Fruit fly (Drosophila melanogaster) whole organism, embryonic: ENCODE results near the gene CaBP1.

ENCODE experiments used
- Aef1 ChIP-seq: fragments of 200-800 bp; sonication (Bioruptor generic); IDR thresholded peaks from 3 replicates; pipeline ENCODE4 v1.3.6; 2022; ENCODE audit warnings: missing biosample characterization, missing genetic modification characterization
- Atf3 ChIP-seq: fragments of 200-800 bp; sonication (Bioruptor generic); optimal IDR thresholded peaks from 3 replicates; lab custom pipeline; 2016; ENCODE audit warnings: missing biosample characterization, missing genetic modification characterization
- Bdp1 ChIP-seq: fragments of 200-800 bp; sonication (Bioruptor generic); optimal IDR thresholded peaks from 3 replicates; lab custom pipeline; 2016; ENCODE audit warnings: missing biosample characterization, missing genetic modification characterization
- CG10462 ChIP-seq: fragments of 200-800 bp; sonication (Bioruptor generic); optimal IDR thresholded peaks from 2 replicates; lab custom pipeline; 2016; ENCODE audit warnings: missing biosample characterization, missing genetic modification characterization
- CG12299 ChIP-seq: fragments of 200-800 bp; sonication (Bioruptor generic); optimal IDR thresholded peaks from 2 replicates; lab custom pipeline; 2018; ENCODE audit warnings: missing biosample characterization, mild to moderate bottlenecking, missing genetic modification characterization
- CG12744 ChIP-seq: fragments of 200-800 bp; sonication (Bioruptor generic); optimal IDR thresholded peaks from 2 replicates; lab custom pipeline; 2016; ENCODE audit warnings: missing biosample characterization, missing genetic modification characterization
- CG16863 ChIP-seq: fragments of 200-800 bp; sonication (Bioruptor generic); optimal IDR thresholded peaks from 3 replicates; lab custom pipeline; 2016; ENCODE audit warnings: missing biosample characterization, missing genetic modification characterization
- CG1832 ChIP-seq: fragments of 200-800 bp; sonication (Bioruptor generic); optimal IDR thresholded peaks from 2 replicates; lab custom pipeline; 2017; ENCODE audit warnings: missing biosample characterization, mild to moderate bottlenecking, missing genetic modification characterization, inconsistent platforms
- CG18619 ChIP-seq: fragments of 200-800 bp; sonication (Bioruptor generic); optimal IDR thresholded peaks from 3 replicates; lab custom pipeline; 2017; ENCODE audit warnings: missing biosample characterization, mild to moderate bottlenecking, missing genetic modification characterization
- CG2199 ChIP-seq: fragments of 200-800 bp; sonication (Bioruptor generic); IDR thresholded peaks from 3 replicates; pipeline ENCODE4 v1.3.6; 2022; ENCODE audit warnings: missing biosample characterization, missing genetic modification characterization
- CG2678 ChIP-seq: fragments of 200-800 bp; sonication (Bioruptor generic); optimal IDR thresholded peaks from 3 replicates; lab custom pipeline; 2019; ENCODE audit warnings: missing biosample characterization, mild to moderate bottlenecking, missing genetic modification characterization, moderate library complexity
- CG30431 ChIP-seq: fragments of 200-800 bp; sonication (Bioruptor generic); optimal IDR thresholded peaks from 2 replicates; lab custom pipeline; 2017; ENCODE audit warnings: missing biosample characterization, missing genetic modification characterization
- CG33557 ChIP-seq: fragments of 200-800 bp; sonication (Bioruptor generic); optimal IDR thresholded peaks from 2 replicates; lab custom pipeline; 2019; ENCODE audit warnings: missing biosample characterization, mild to moderate bottlenecking, missing genetic modification characterization, moderate library complexity
- CG3407 ChIP-seq: fragments of 200-800 bp; sonication (Bioruptor generic); optimal IDR thresholded peaks from 2 replicates; lab custom pipeline; 2018; ENCODE audit warnings: missing biosample characterization, mild to moderate bottlenecking, missing genetic modification characterization
- CG4404 ChIP-seq: fragments of 200-800 bp; sonication (Bioruptor generic); IDR thresholded peaks from 2 replicates; pipeline ENCODE4 v1.3.6; 2022; ENCODE audit warnings: missing biosample characterization, missing genetic modification characterization
- CG4707 ChIP-seq: fragments of 200-800 bp; sonication (Bioruptor generic); optimal IDR thresholded peaks from 2 replicates; lab custom pipeline; 2018; ENCODE audit warnings: missing biosample characterization, mild to moderate bottlenecking, missing genetic modification characterization, moderate library complexity
- CG7839 ChIP-seq: fragments of 200-800 bp; sonication (Bioruptor generic); optimal IDR thresholded peaks from 3 replicates; lab custom pipeline; 2018; ENCODE audit warnings: missing biosample characterization, mild to moderate bottlenecking, missing genetic modification characterization, moderate library complexity
- CG7987 ChIP-seq: fragments of 200-800 bp; sonication (Bioruptor generic); optimal IDR thresholded peaks from 2 replicates; lab custom pipeline; 2018; ENCODE audit warnings: missing biosample characterization, mild to moderate bottlenecking, missing genetic modification characterization, moderate library complexity
- CG8281 ChIP-seq: fragments of 200-800 bp; sonication (Bioruptor generic); optimal IDR thresholded peaks from 2 replicates; lab custom pipeline; 2018; ENCODE audit warnings: missing biosample characterization, mild to moderate bottlenecking, missing genetic modification characterization, moderate library complexity
- CoRest ChIP-seq: fragments of 200-800 bp; sonication (Bioruptor generic); optimal IDR thresholded peaks from 3 replicates; lab custom pipeline; 2018; ENCODE audit warnings: missing biosample characterization, mild to moderate bottlenecking, missing genetic modification characterization, moderate library complexity
- CrebB ChIP-seq: fragments of 200-800 bp; sonication (Bioruptor generic); optimal IDR thresholded peaks from 3 replicates; lab custom pipeline; 2018; ENCODE audit warnings: missing biosample characterization, mild to moderate bottlenecking, missing genetic modification characterization
- Dip3 ChIP-seq: fragments of 200-800 bp; sonication (Bioruptor generic); optimal IDR thresholded peaks from 3 replicates; lab custom pipeline; 2016; ENCODE audit warnings: missing biosample characterization, missing genetic modification characterization
- Dp ChIP-seq: fragments of 200-800 bp; sonication (Bioruptor generic); optimal IDR thresholded peaks from 2 replicates; lab custom pipeline; 2018; ENCODE audit warnings: missing biosample characterization, mild to moderate bottlenecking, missing genetic modification characterization, moderate library complexity
- Hand ChIP-seq: fragments of 200-800 bp; sonication (Bioruptor generic); optimal IDR thresholded peaks from 2 replicates; lab custom pipeline; 2017; ENCODE audit warnings: mild to moderate bottlenecking, missing biosample characterization, missing genetic modification reagents, missing genetic modification characterization
- HmgD ChIP-seq: fragments of 200-800 bp; sonication (Bioruptor generic); optimal IDR thresholded peaks from 3 replicates; lab custom pipeline; 2016; ENCODE audit warnings: missing biosample characterization, missing genetic modification characterization
- HmgZ ChIP-seq: fragments of 200-800 bp; sonication (Bioruptor generic); optimal IDR thresholded peaks from 2 replicates; lab custom pipeline; 2018; ENCODE audit warnings: missing biosample characterization, mild to moderate bottlenecking, missing genetic modification characterization
- Mad ChIP-seq: fragments of 200-800 bp; sonication (Bioruptor generic); optimal IDR thresholded peaks from 2 replicates; lab custom pipeline; 2016; ENCODE audit warnings: missing biosample characterization, missing genetic modification characterization
- NC2β ChIP-seq: fragments of 200-800 bp; sonication (Bioruptor generic); optimal IDR thresholded peaks from 2 replicates; lab custom pipeline; 2016; ENCODE audit warnings: missing biosample characterization, missing genetic modification characterization
- Oaz ChIP-seq: fragments of 200-800 bp; sonication (Bioruptor generic); IDR thresholded peaks from 2 replicates; pipeline ENCODE4 v1.3.6; 2022; ENCODE audit warnings: missing biosample characterization, missing genetic modification characterization
- Opbp ChIP-seq: fragments of 200-800 bp; sonication (Bioruptor generic); IDR thresholded peaks from 3 replicates; pipeline ENCODE4 v1.3.6; 2022; ENCODE audit warnings: missing biosample characterization, missing genetic modification characterization; ENCODE audit not compliant: partially characterized antibody
- Sry-β ChIP-seq: fragments of 200-800 bp; sonication (Bioruptor generic); optimal IDR thresholded peaks from 2 replicates; lab custom pipeline; 2018; ENCODE audit warnings: missing biosample characterization, mild to moderate bottlenecking, missing genetic modification characterization, moderate library complexity
- Stat92E ChIP-seq, 3 experiments: fragments of >200 bp in 2 of 3; fragments of 200-800 bp in 1 of 3; sonication (Bioruptor generic) in 1 of 3; optimal IDR thresholded peaks; 2 replicates each; lab custom pipeline; 2017 to 2019; ENCODE audit warnings: missing biosample characterization in 3 of 3, missing genetic modification characterization in 3 of 3, mild to moderate bottlenecking in 1 of 3, moderate library complexity in 1 of 3
- Vsx1 ChIP-seq: fragments of 200-800 bp; sonication (Bioruptor generic); optimal IDR thresholded peaks from 2 replicates; lab custom pipeline; 2017; ENCODE audit warnings: missing biosample characterization, mild to moderate bottlenecking, missing genetic modification characterization, missing genetic modification reagents
- Xbp1 ChIP-seq: fragments of 200-800 bp; sonication (Bioruptor generic); optimal IDR thresholded peaks from 3 replicates; lab custom pipeline; 2016; ENCODE audit warnings: missing biosample characterization, mild to moderate bottlenecking, missing genetic modification characterization
- al ChIP-seq: fragments of 200-800 bp; sonication (Bioruptor generic); IDR thresholded peaks from 2 replicates; pipeline ENCODE4 v1.3.6; 2022; ENCODE audit warnings: missing biosample characterization, missing genetic modification characterization
- bowl ChIP-seq: fragments of 200-800 bp; sonication (Bioruptor generic); IDR thresholded peaks from 2 replicates; pipeline ENCODE4 v1.3.6; 2022; ENCODE audit warnings: missing biosample characterization, missing genetic modification characterization
- cas ChIP-seq: fragments of 200-800 bp; sonication (Bioruptor generic); IDR thresholded peaks from 2 replicates; pipeline ENCODE4 v1.3.6; 2022; ENCODE audit warnings: missing biosample characterization, missing genetic modification characterization
- corto ChIP-seq: fragments of 200-800 bp; sonication (Bioruptor generic); optimal IDR thresholded peaks from 2 replicates; lab custom pipeline; 2016; ENCODE audit warnings: missing biosample characterization, mild to moderate bottlenecking, missing genetic modification characterization, moderate library complexity
- crc ChIP-seq: fragments of 200-800 bp; sonication (Bioruptor generic); optimal IDR thresholded peaks from 2 replicates; lab custom pipeline; 2016; ENCODE audit warnings: missing biosample characterization, missing genetic modification characterization
- exex ChIP-seq: fragments of 200-800 bp; sonication (Bioruptor generic); optimal IDR thresholded peaks from 4 replicates; lab custom pipeline; 2018; ENCODE audit warnings: missing biosample characterization, mild to moderate bottlenecking, missing genetic modification characterization, moderate library complexity
- hbn ChIP-seq: fragments of 200-800 bp; sonication (Bioruptor generic); IDR thresholded peaks from 2 replicates; pipeline ENCODE4 v1.3.6; 2022; ENCODE audit warnings: missing biosample characterization, missing genetic modification characterization; ENCODE audit not compliant: partially characterized antibody
- jigr1 ChIP-seq: fragments of 200-800 bp; sonication (Bioruptor generic); IDR thresholded peaks from 3 replicates; pipeline ENCODE4 v1.3.6; 2022; ENCODE audit warnings: missing biosample characterization, missing genetic modification characterization
- lbe ChIP-seq: fragments of 200-800 bp; sonication (Bioruptor generic); optimal IDR thresholded peaks from 2 replicates; lab custom pipeline; 2016; ENCODE audit warnings: missing biosample characterization, mild to moderate bottlenecking, missing genetic modification characterization
- nerfin-1 ChIP-seq: fragments of 200-800 bp; sonication (Bioruptor generic); optimal IDR thresholded peaks from 3 replicates; lab custom pipeline; 2019; ENCODE audit warnings: missing biosample characterization, mild to moderate bottlenecking, missing genetic modification characterization, moderate library complexity
- pzg ChIP-seq: fragments of 200-800 bp; sonication (Bioruptor generic); optimal IDR thresholded peaks from 3 replicates; lab custom pipeline; 2018; ENCODE audit warnings: missing biosample characterization, mild to moderate bottlenecking, missing genetic modification characterization, moderate library complexity
- sima ChIP-seq: fragments of 200-800 bp; sonication (Bioruptor generic); optimal IDR thresholded peaks from 2 replicates; lab custom pipeline; 2016; ENCODE audit warnings: missing biosample characterization, missing genetic modification characterization
- sob ChIP-seq: fragments of 200-800 bp; sonication (Bioruptor generic); IDR thresholded peaks from 2 replicates; pipeline ENCODE4 v1.3.6; 2022; ENCODE audit warnings: missing biosample characterization, missing genetic modification characterization
- tgo ChIP-seq: fragments of 200-800 bp; sonication (Bioruptor generic); IDR thresholded peaks from 3 replicates; pipeline ENCODE4 v1.3.6; 2022; ENCODE audit warnings: missing biosample characterization, missing genetic modification characterization
- trem ChIP-seq: fragments of 200-800 bp; optimal IDR thresholded peaks from 3 replicates; lab custom pipeline; 2019; ENCODE audit warnings: missing biosample characterization, mild to moderate bottlenecking, missing genetic modification characterization, moderate library complexity
- wor ChIP-seq: fragments of 200-800 bp; sonication (Bioruptor generic); IDR thresholded peaks from 2 replicates; pipeline ENCODE4 v1.3.6; 2022; ENCODE audit warnings: missing biosample characterization, missing genetic modification characterization
- zfh1 ChIP-seq: fragments of 200-800 bp; sonication (Bioruptor generic); IDR thresholded peaks from 3 replicates; pipeline ENCODE4 v1.3.6; 2022; ENCODE audit warnings: missing biosample characterization, missing genetic modification characterization

CaBP1 gene

dm6 chr2L:16329102-16329520 is 27.4 kb downstream of the CaBP1 start, which contains the start of gene mRpL4 (continued):
- TF ChIP-seq nerfin-1 (tag; lab: Kevin White, UChicago) (no peak), zfh1 (peak; percentile 72), CG16863 (GFP tag; lab: Kevin White, UChicago) (peak; percentile 57), CG30431 (no peak), HmgZ (tag; lab: Kevin White, UChicago) (peak; percentile 81), Hand (GFP tag; lab: Kevin White, UChicago) (no peak), CrebB (tag; lab: Kevin White, UChicago) (no peak), CG12744 (peak; percentile 47), CG10462 (GFP tag; lab: Kevin White, UChicago) (peak; percentile 52), pzg (GFP tag; lab: Kevin White, UChicago) (peak; percentile 82), lbe (GFP tag; lab: Kevin White, UChicago) (no peak), trem (tag; lab: Kevin White, UChicago) (peak; percentile 84), wor (GFP tag; lab: Robert Waterston, UW) (no peak), HmgD (peak; percentile 79), CG2199 (GFP tag; lab: Robert Waterston, UW) (peak; percentile 87), Bdp1 (peak; percentile 62), tgo (GFP tag; lab: Robert Waterston, UW) (peak; percentile 27; the same call in 1 of the 3 replicates), Xbp1 (GFP tag; lab: Kevin White, UChicago) (peak; percentile 81), CG8281 (no peak), CG18619 (GFP tag; lab: Kevin White, UChicago) (no peak), hbn (GFP tag; lab: Robert Waterston, UW) (peak; percentile 99), CG7987 (GFP tag; lab: Kevin White, UChicago) (peak; percentile 8), jigr1 (GFP tag; lab: Robert Waterston, UW) (no peak), Atf3 (GFP tag; lab: Kevin White, UChicago) (peak; percentile 68), cas (GFP tag; lab: Robert Waterston, UW) (peak; percentile 64; the same call in 1 of the 2 replicates), sima (GFP tag; lab: Kevin White, UChicago) (peak; percentile 12), CG2678 (tag; lab: Kevin White, UChicago) (no peak), CoRest (peak; percentile 56), corto (GFP tag; lab: Kevin White, UChicago) (no peak), CG33557 (GFP tag; lab: Kevin White, UChicago) (peak; percentile 4), sob (GFP tag; lab: Robert Waterston, UW) (peak; percentile 84), Sry-β (GFP tag; lab: Kevin White, UChicago) (peak; percentile 49), Stat92E (GFP tag; optimal IDR thresholded peaks at IDR 0.05; lab: Kevin White, UChicago) (no peak), Dip3 (GFP tag; lab: Kevin White, UChicago) (peak; percentile 89), Oaz (GFP tag; lab: Robert Waterston, UW) (peak; percentile 58), Vsx1 (GFP tag; lab: Kevin White, UChicago) (no peak), Opbp (GFP tag; lab: Robert Waterston, UW) (peak; percentile 99), bowl (GFP tag; lab: Robert Waterston, UW) (no peak), CG12299 (no peak), NC2β (GFP tag; lab: Kevin White, UChicago) (peak; percentile 60), CG3407 (GFP tag; lab: Kevin White, UChicago) (no peak), al (GFP tag; lab: Robert Waterston, UW) (no peak; the same call in 1 of the 2 replicates), crc (GFP tag; lab: Kevin White, UChicago) (peak; percentile 49), CG4404 (GFP tag; lab: Robert Waterston, UW) (no peak), Mad (GFP tag; lab: Kevin White, UChicago) (no peak), Dp (GFP tag; lab: Kevin White, UChicago) (peak; percentile 48), CG4707 (GFP tag; lab: Kevin White, UChicago) (no peak), CG1832 (GFP tag; lab: Kevin White, UChicago) (no peak), Aef1 (peak; percentile 57; the same call in 2 of the 3 replicates), exex (tag; lab: Kevin White, UChicago) (no peak), CG7839 (tag; lab: Kevin White, UChicago) (no peak)
